Fruit fly (Drosophila melanogaster) whole organism, embryonic: ENCODE data around the gene CG11986.

ENCODE experiments used
- Aef1 ChIP-seq: fragments of 200-800 bp; sonication (Bioruptor generic); IDR thresholded peaks from 3 replicates; pipeline ENCODE4 v1.3.6; 2022; ENCODE audit warnings: missing biosample characterization, missing genetic modification characterization
- Bdp1 ChIP-seq: fragments of 200-800 bp; sonication (Bioruptor generic); optimal IDR thresholded peaks from 3 replicates; lab custom pipeline; 2016; ENCODE audit warnings: missing biosample characterization, missing genetic modification characterization
- C15 ChIP-seq: fragments of 200-800 bp; sonication (Bioruptor generic); IDR thresholded peaks from 3 replicates; pipeline ENCODE4 v1.3.6; 2022; ENCODE audit warnings: missing biosample characterization, missing genetic modification characterization
- CG10431 ChIP-seq: fragments of 200-800 bp; sonication (Bioruptor generic); optimal IDR thresholded peaks from 3 replicates; lab custom pipeline; 2018; ENCODE audit warnings: missing biosample characterization, mild to moderate bottlenecking, missing genetic modification characterization
- CG10462 ChIP-seq: fragments of 200-800 bp; sonication (Bioruptor generic); optimal IDR thresholded peaks from 2 replicates; lab custom pipeline; 2016; ENCODE audit warnings: missing biosample characterization, missing genetic modification characterization
- CG13894 ChIP-seq: fragments of 200-800 bp; sonication (Bioruptor generic); optimal IDR thresholded peaks from 3 replicates; lab custom pipeline; 2018; ENCODE audit warnings: missing biosample characterization, mild to moderate bottlenecking, missing genetic modification characterization, moderate library complexity
- CG15696 ChIP-seq: fragments of 200-800 bp; sonication (Bioruptor generic); optimal IDR thresholded peaks from 2 replicates; lab custom pipeline; 2019; ENCODE audit warnings: missing biosample characterization, mild to moderate bottlenecking, missing genetic modification characterization, moderate library complexity
- CG17802 ChIP-seq: fragments of 200-800 bp; sonication (Bioruptor generic); optimal IDR thresholded peaks from 2 replicates; lab custom pipeline; 2018; ENCODE audit warnings: missing biosample characterization, mild to moderate bottlenecking, missing genetic modification characterization, moderate library complexity
- CG1792 ChIP-seq: fragments of 200-800 bp; sonication (Bioruptor generic); optimal IDR thresholded peaks from 2 replicates; lab custom pipeline; 2016; ENCODE audit warnings: missing biosample characterization, missing genetic modification characterization
- CG18011 ChIP-seq: fragments of 200-800 bp; sonication (Bioruptor generic); optimal IDR thresholded peaks from 2 replicates; lab custom pipeline; 2017; ENCODE audit warnings: missing biosample characterization, missing genetic modification characterization, mild to moderate bottlenecking, moderate library complexity, missing genotype
- CG2712 ChIP-seq: fragments of 200-800 bp; optimal IDR thresholded peaks from 3 replicates; lab custom pipeline; 2019; ENCODE audit warnings: missing biosample characterization, mild to moderate bottlenecking, missing genetic modification characterization, moderate library complexity
- CG31365 ChIP-seq: fragments of 200-800 bp; sonication (Bioruptor generic); optimal IDR thresholded peaks from 2 replicates; lab custom pipeline; 2018; ENCODE audit warnings: missing biosample characterization, mild to moderate bottlenecking, missing genetic modification characterization
- CG3995 ChIP-seq: fragments of 200-800 bp; sonication (Bioruptor generic); optimal IDR thresholded peaks from 3 replicates; lab custom pipeline; 2016; ENCODE audit warnings: missing biosample characterization, missing genetic modification characterization
- CG6175 ChIP-seq: fragments of 200-800 bp; sonication (Bioruptor generic); IDR thresholded peaks from 3 replicates; pipeline ENCODE4 v1.3.6; 2022; ENCODE audit warnings: missing biosample characterization, missing genetic modification characterization
- CG6683 ChIP-seq: fragments of 200-800 bp; sonication (Bioruptor generic); optimal IDR thresholded peaks from 2 replicates; lab custom pipeline; 2017; ENCODE audit warnings: missing biosample characterization, mild to moderate bottlenecking, missing genetic modification characterization, missing genetic modification reagents
- CG7372 ChIP-seq: fragments of 200-800 bp; sonication (Bioruptor generic); IDR thresholded peaks from 2 replicates; pipeline ENCODE4 v1.3.6; 2022; ENCODE audit warnings: missing biosample characterization, missing genetic modification characterization
- CG7839 ChIP-seq: fragments of 200-800 bp; sonication (Bioruptor generic); optimal IDR thresholded peaks from 3 replicates; lab custom pipeline; 2018; ENCODE audit warnings: missing biosample characterization, mild to moderate bottlenecking, missing genetic modification characterization, moderate library complexity
- CG7987 ChIP-seq: fragments of 200-800 bp; sonication (Bioruptor generic); optimal IDR thresholded peaks from 2 replicates; lab custom pipeline; 2018; ENCODE audit warnings: missing biosample characterization, mild to moderate bottlenecking, missing genetic modification characterization, moderate library complexity
- CG8290 ChIP-seq, 3 experiments: fragments of 200-800 bp; sonication (Bioruptor generic); optimal IDR thresholded peaks; 2 replicates each; lab custom pipeline; 2016 to 2019; ENCODE audit warnings: missing biosample characterization in 3 of 3, missing genetic modification characterization in 3 of 3, mild to moderate bottlenecking in 2 of 3, moderate library complexity in 1 of 3
- CG9932 ChIP-seq: fragments of 200-800 bp; sonication (Bioruptor generic); IDR thresholded peaks from 2 replicates; pipeline ENCODE4 v1.3.6; 2022; ENCODE audit warnings: missing biosample characterization, missing genetic modification characterization
- CHES-1-like ChIP-seq: fragments of 200-800 bp; sonication (Bioruptor generic); optimal IDR thresholded peaks from 2 replicates; lab custom pipeline; 2016; ENCODE audit warnings: missing biosample characterization, missing genetic modification characterization
- ERR ChIP-seq: fragments of 200-800 bp; sonication (Bioruptor generic); optimal IDR thresholded peaks from 2 replicates; lab custom pipeline; 2016; ENCODE audit warnings: missing biosample characterization, missing genetic modification characterization
- Fer3 ChIP-seq: fragments of 200-800 bp; sonication (Bioruptor generic); optimal IDR thresholded peaks from 2 replicates; lab custom pipeline; 2018; ENCODE audit warnings: missing biosample characterization, mild to moderate bottlenecking, missing genetic modification characterization, moderate library complexity
- Gug ChIP-seq: fragments of 200-800 bp; sonication (Bioruptor generic); IDR thresholded peaks from 4 replicates; pipeline ENCODE4 v1.3.6; 2022; ENCODE audit warnings: missing biosample characterization, missing genetic modification characterization
- Hand ChIP-seq: fragments of 200-800 bp; sonication (Bioruptor generic); optimal IDR thresholded peaks from 2 replicates; lab custom pipeline; 2017; ENCODE audit warnings: mild to moderate bottlenecking, missing biosample characterization, missing genetic modification reagents, missing genetic modification characterization
- Mrtf ChIP-seq: fragments of 200-800 bp; sonication (Bioruptor generic); IDR thresholded peaks from 3 replicates; pipeline ENCODE4 v1.3.6; 2022; ENCODE audit warnings: missing biosample characterization, missing genetic modification characterization
- NC2α ChIP-seq: fragments of 200-800 bp; sonication (Bioruptor generic); optimal IDR thresholded peaks from 2 replicates; lab custom pipeline; 2016; ENCODE audit warnings: missing biosample characterization, missing genetic modification characterization
- Sox100B ChIP-seq: fragments of 200-800 bp; sonication (Bioruptor generic); optimal IDR thresholded peaks from 3 replicates; lab custom pipeline; 2018; ENCODE audit warnings: missing biosample characterization, mild to moderate bottlenecking, missing genetic modification characterization
- Sry-β ChIP-seq: fragments of 200-800 bp; sonication (Bioruptor generic); optimal IDR thresholded peaks from 2 replicates; lab custom pipeline; 2018; ENCODE audit warnings: missing biosample characterization, mild to moderate bottlenecking, missing genetic modification characterization, moderate library complexity
- Xrp1 ChIP-seq: fragments of 200-800 bp; sonication (Bioruptor generic); IDR thresholded peaks from 2 replicates; pipeline ENCODE4 v1.3.6; 2022; ENCODE audit warnings: missing biosample characterization, missing genetic modification characterization
- bsh ChIP-seq, 2 experiments: fragments of 200-800 bp; sonication (Bioruptor generic); optimal IDR thresholded peaks; 2 replicates each; lab custom pipeline; 2017 to 2018; ENCODE audit warnings: mild to moderate bottlenecking in 2 of 2, missing biosample characterization in 2 of 2, missing genetic modification characterization in 2 of 2, moderate library complexity in 1 of 2
- cas ChIP-seq: fragments of 200-800 bp; sonication (Bioruptor generic); IDR thresholded peaks from 2 replicates; pipeline ENCODE4 v1.3.6; 2022; ENCODE audit warnings: missing biosample characterization, missing genetic modification characterization
- chn ChIP-seq: fragments of 200-800 bp; sonication (Bioruptor generic); optimal IDR thresholded peaks from 2 replicates; lab custom pipeline; 2016; ENCODE audit warnings: missing biosample characterization, missing genetic modification characterization
- grn ChIP-seq: fragments of 200-800 bp; sonication (Bioruptor generic); optimal IDR thresholded peaks from 3 replicates; lab custom pipeline; 2017; ENCODE audit warnings: missing biosample characterization, missing genetic modification characterization
- gro ChIP-seq: fragments of 200-800 bp; sonication (Bioruptor generic); optimal IDR thresholded peaks from 2 replicates; lab custom pipeline; 2016; ENCODE audit warnings: missing biosample characterization, missing genetic modification characterization
- h ChIP-seq: fragments of >200 bp; optimal IDR thresholded peaks from 2 replicates; lab custom pipeline; 2017
- insv ChIP-seq, 2 experiments: fragments of 200-800 bp; sonication (Bioruptor generic); optimal IDR thresholded peaks; 3 replicates each; lab custom pipeline; 2016 to 2018; ENCODE audit warnings: missing biosample characterization in 2 of 2, missing genetic modification characterization in 2 of 2
- jigr1 ChIP-seq: fragments of 200-800 bp; sonication (Bioruptor generic); IDR thresholded peaks from 3 replicates; pipeline ENCODE4 v1.3.6; 2022; ENCODE audit warnings: missing biosample characterization, missing genetic modification characterization
- jumu ChIP-seq: fragments of 200-800 bp; sonication (Bioruptor generic); optimal IDR thresholded peaks from 3 replicates; lab custom pipeline; 2016; ENCODE audit warnings: missing biosample characterization, missing genetic modification characterization
- klu ChIP-seq: fragments of 200-800 bp; sonication (Bioruptor generic); IDR thresholded peaks from 2 replicates; pipeline ENCODE4 v1.3.6; 2022; ENCODE audit warnings: missing biosample characterization, missing genetic modification characterization
- kni ChIP-seq: fragments of 200-800 bp; sonication (Bioruptor generic); optimal IDR thresholded peaks from 3 replicates; lab custom pipeline; 2017; ENCODE audit warnings: mild to moderate bottlenecking, missing biosample characterization, missing genetic modification reagents, missing genetic modification characterization
- luna ChIP-seq: fragments of 200-800 bp; sonication (Bioruptor generic); optimal IDR thresholded peaks from 2 replicates; lab custom pipeline; 2016; ENCODE audit warnings: missing biosample characterization, missing genetic modification characterization
- maf-S ChIP-seq: fragments of 200-800 bp; sonication (Bioruptor generic); optimal IDR thresholded peaks from 2 replicates; lab custom pipeline; 2016; ENCODE audit warnings: missing biosample characterization, missing genetic modification characterization
- nerfin-1 ChIP-seq: fragments of 200-800 bp; sonication (Bioruptor generic); optimal IDR thresholded peaks from 3 replicates; lab custom pipeline; 2019; ENCODE audit warnings: missing biosample characterization, mild to moderate bottlenecking, missing genetic modification characterization, moderate library complexity
- nom ChIP-seq: fragments of 200-800 bp; sonication (Bioruptor generic); optimal IDR thresholded peaks from 2 replicates; lab custom pipeline; 2017; ENCODE audit warnings: missing biosample characterization, missing genetic modification characterization, mild to moderate bottlenecking, moderate library complexity, missing genetic modification reagents
- oc ChIP-seq: fragments of 200-800 bp; sonication (Bioruptor generic); optimal IDR thresholded peaks from 2 replicates; lab custom pipeline; 2018; ENCODE audit warnings: missing biosample characterization, mild to moderate bottlenecking, missing genetic modification characterization, moderate library complexity
- pnt ChIP-seq: fragments of 200-800 bp; sonication (Bioruptor generic); optimal IDR thresholded peaks from 3 replicates; lab custom pipeline; 2016; ENCODE audit warnings: missing biosample characterization, missing genetic modification characterization
- pum ChIP-seq: fragments of 200-800 bp; sonication (Bioruptor generic); optimal IDR thresholded peaks from 2 replicates; lab custom pipeline; 2016; ENCODE audit warnings: missing biosample characterization, missing genetic modification characterization
- sens-2 ChIP-seq: fragments of 200-800 bp; sonication (Bioruptor generic); IDR thresholded peaks from 2 replicates; pipeline ENCODE4 v1.3.6; 2022; ENCODE audit warnings: missing biosample characterization, missing genetic modification characterization
- tup ChIP-seq: fragments of 200-800 bp; sonication (Bioruptor generic); optimal IDR thresholded peaks from 2 replicates; lab custom pipeline; 2016; ENCODE audit warnings: missing biosample characterization, mild to moderate bottlenecking, missing genetic modification characterization, moderate library complexity
- wek ChIP-seq: fragments of 200-800 bp; sonication (Bioruptor generic); optimal IDR thresholded peaks from 3 replicates; lab custom pipeline; 2018; ENCODE audit warnings: missing biosample characterization, mild to moderate bottlenecking, missing genetic modification characterization, moderate library complexity
- zf30C ChIP-seq: fragments of 200-800 bp; sonication (Bioruptor generic); optimal IDR thresholded peaks from 3 replicates; lab custom pipeline; 2018; ENCODE audit warnings: missing biosample characterization, mild to moderate bottlenecking, missing genetic modification characterization

The CG11986 gene

dm6 chr3R:9057032-9057397 is 41.8 kb downstream of the CG11986 start (continued):
- no peak for TF ChIP-seq CG6683
- no peak for TF ChIP-seq CG9932
- no peak for TF ChIP-seq CG10431
- TF ChIP-seq sens-2 (GFP tag; lab: Robert Waterston, UW): no peak
- no peak for TF ChIP-seq CG7372 (GFP tag; lab: Robert Waterston, UW)
- TF ChIP-seq CG15696 (tag; lab: Kevin White, UChicago): no peak
- TF ChIP-seq CG7987 (GFP tag; lab: Kevin White, UChicago): no peak
- TF ChIP-seq CG7839 (tag; lab: Kevin White, UChicago): no peak
- no peak for TF ChIP-seq Gug (GFP tag; lab: Robert Waterston, UW)
- no peak for TF ChIP-seq CG3995 (GFP tag; lab: Kevin White, UChicago)
- no peak for TF ChIP-seq cas
- TF ChIP-seq Aef1 (GFP tag; lab: Robert Waterston, UW): no peak
- no peak for TF ChIP-seq Fer3 (tag; lab: Kevin White, UChicago)
- TF ChIP-seq jumu: no peak
- TF ChIP-seq nerfin-1 (tag; lab: Kevin White, UChicago): no peak
- no peak for TF ChIP-seq Sry-β (GFP tag; lab: Kevin White, UChicago)
- peak; percentile 8 for TF ChIP-seq luna
- no peak for TF ChIP-seq grn (GFP tag; lab: Kevin White, UChicago)
- no peak for TF ChIP-seq pum (GFP tag; lab: Kevin White, UChicago)
- TF ChIP-seq insv (GFP tag; optimal IDR thresholded peaks at IDR 0.05; lab: Kevin White, UChicago): no peak
- TF ChIP-seq oc: no peak
- no peak for TF ChIP-seq pnt (GFP tag; lab: Kevin White, UChicago)
- no peak for TF ChIP-seq h (lab: Kevin White, UChicago)
- TF ChIP-seq Mrtf (GFP tag; lab: Robert Waterston, UW): no peak
- no peak for TF ChIP-seq CG8290 (GFP tag; optimal IDR thresholded peaks at IDR 0.05; lab: Kevin White, UChicago)
- peak in 1 of 2 experiments; percentile 70 for TF ChIP-seq CG8290 (tag; optimal IDR thresholded peaks at IDR 0.05; lab: Kevin White, UChicago)
- no peak for TF ChIP-seq CG31365 (tag; lab: Kevin White, UChicago)
- no peak for TF ChIP-seq CG18011
- TF ChIP-seq NC2α (GFP tag; lab: Kevin White, UChicago): peak; percentile 24
- no peak for TF ChIP-seq CHES-1-like (GFP tag; lab: Kevin White, UChicago)
- no peak for TF ChIP-seq CG10462
- TF ChIP-seq CG2712 (tag; lab: Kevin White, UChicago): no peak
- TF ChIP-seq tup (GFP tag; lab: Kevin White, UChicago): no peak
- TF ChIP-seq Hand (GFP tag; lab: Kevin White, UChicago): no peak
- TF ChIP-seq CG1792: no peak
- no peak for TF ChIP-seq CG13894
- TF ChIP-seq CG17802 (tag; lab: Kevin White, UChicago): no peak
- peak; percentile 24 for TF ChIP-seq gro (GFP tag; lab: Kevin White, UChicago)
- TF ChIP-seq kni (GFP tag; lab: Kevin White, UChicago): no peak
- TF ChIP-seq ERR (GFP tag; lab: Kevin White, UChicago): no peak
- no peak for TF ChIP-seq jigr1 (GFP tag; lab: Robert Waterston, UW)
- no peak for TF ChIP-seq bsh (GFP tag; optimal IDR thresholded peaks at IDR 0.05; lab: Kevin White, UChicago)
- no peak for TF ChIP-seq chn (GFP tag; lab: Kevin White, UChicago)
- TF ChIP-seq Bdp1: no peak
- peak; percentile 21 for TF ChIP-seq maf-S
- no peak for TF ChIP-seq CG6175
- TF ChIP-seq wek (GFP tag; lab: Kevin White, UChicago): no peak
- no peak for TF ChIP-seq zf30C (GFP tag; lab: Kevin White, UChicago)
- TF ChIP-seq Xrp1: no peak
- no peak for TF ChIP-seq nom
- TF ChIP-seq klu (GFP tag; lab: Robert Waterston, UW): no peak
- no peak for TF ChIP-seq Sox100B (GFP tag; lab: Kevin White, UChicago)
- no peak for TF ChIP-seq C15 (GFP tag; lab: Robert Waterston, UW)
